Fruit fly (Drosophila melanogaster) whole organism, embryonic: ENCODE data around the gene CG6766.

Experiments
- Atf-2 ChIP-seq: fragments of 200-800 bp; sonication (Bioruptor generic); optimal IDR thresholded peaks from 2 replicates; lab custom pipeline; 2016; ENCODE audit warnings: missing biosample characterization, missing genetic modification characterization
- Bgb ChIP-seq: fragments of 200-800 bp; sonication (Bioruptor generic); IDR thresholded peaks from 2 replicates; pipeline ENCODE4 v1.3.6; 2022; ENCODE audit warnings: missing biosample characterization, missing genetic modification characterization; ENCODE audit not compliant: partially characterized antibody
- CG10147 ChIP-seq: fragments of 200-800 bp; sonication (Bioruptor generic); optimal IDR thresholded peaks from 2 replicates; lab custom pipeline; 2019; ENCODE audit warnings: missing biosample characterization, mild to moderate bottlenecking, missing genetic modification characterization, moderate library complexity
- CG12659 ChIP-seq: fragments of 200-800 bp; sonication (Bioruptor generic); optimal IDR thresholded peaks from 3 replicates; lab custom pipeline; 2017; ENCODE audit warnings: mild to moderate bottlenecking, missing biosample characterization, missing genetic modification reagents, missing genetic modification characterization
- CG14014 ChIP-seq: fragments of 200-800 bp; sonication (Bioruptor generic); IDR thresholded peaks from 2 replicates; pipeline ENCODE4 v1.3.6; 2022; ENCODE audit warnings: missing biosample characterization, missing genetic modification characterization
- CG15514 ChIP-seq: fragments of 200-800 bp; sonication (Bioruptor generic); optimal IDR thresholded peaks from 3 replicates; lab custom pipeline; 2017; ENCODE audit warnings: missing biosample characterization, missing genetic modification characterization, mild to moderate bottlenecking, moderate library complexity, missing genetic modification reagents
- CG1603 ChIP-seq: fragments of 200-800 bp; sonication (Bioruptor generic); optimal IDR thresholded peaks from 2 replicates; lab custom pipeline; 2019; ENCODE audit warnings: missing biosample characterization, mild to moderate bottlenecking, missing genetic modification characterization, moderate library complexity
- CG16779 ChIP-seq: fragments of 200-800 bp; sonication (Bioruptor generic); IDR thresholded peaks from 2 replicates; pipeline ENCODE4 v1.3.6; 2022; ENCODE audit warnings: missing biosample characterization, missing genetic modification characterization
- CG2202 ChIP-seq: fragments of 200-800 bp; sonication (Bioruptor generic); optimal IDR thresholded peaks from 2 replicates; lab custom pipeline; 2018; ENCODE audit warnings: missing biosample characterization, mild to moderate bottlenecking, missing genetic modification characterization
- CG3281 ChIP-seq: fragments of 200-800 bp; sonication (Bioruptor generic); optimal IDR thresholded peaks from 3 replicates; lab custom pipeline; 2017; ENCODE audit warnings: missing biosample characterization, mild to moderate bottlenecking, missing genetic modification characterization
- CG34376 ChIP-seq: fragments of 200-800 bp; sonication (Bioruptor generic); optimal IDR thresholded peaks from 2 replicates; lab custom pipeline; 2018; ENCODE audit warnings: missing biosample characterization, mild to moderate bottlenecking, missing genetic modification characterization
- CG3838 ChIP-seq: fragments of 200-800 bp; sonication (Bioruptor generic); optimal IDR thresholded peaks from 3 replicates; lab custom pipeline; 2016; ENCODE audit warnings: missing biosample characterization, missing genetic modification characterization
- CG4730 ChIP-seq: fragments of 200-800 bp; sonication (Bioruptor generic); IDR thresholded peaks from 2 replicates; pipeline ENCODE4 v1.3.6; 2022; ENCODE audit warnings: missing biosample characterization, missing genetic modification characterization
- CG4820 ChIP-seq: fragments of 200-800 bp; sonication (Bioruptor generic); optimal IDR thresholded peaks from 3 replicates; lab custom pipeline; 2016; ENCODE audit warnings: missing biosample characterization, missing genetic modification characterization
- CG6765 ChIP-seq: fragments of 200-800 bp; sonication (Bioruptor generic); optimal IDR thresholded peaks from 3 replicates; lab custom pipeline; 2017; ENCODE audit warnings: missing biosample characterization, mild to moderate bottlenecking, missing genetic modification characterization
- CG7928 ChIP-seq: fragments of 200-800 bp; sonication (Bioruptor generic); optimal IDR thresholded peaks from 2 replicates; lab custom pipeline; 2017; ENCODE audit warnings: missing biosample characterization, mild to moderate bottlenecking, missing genetic modification characterization
- CG8359 ChIP-seq: fragments of 200-800 bp; sonication (Bioruptor generic); optimal IDR thresholded peaks from 2 replicates; lab custom pipeline; 2017; ENCODE audit warnings: missing biosample characterization, mild to moderate bottlenecking, missing genetic modification characterization, borderline replicate concordance
- CG8478 ChIP-seq: fragments of >200 bp; optimal IDR thresholded peaks from 2 replicates; lab custom pipeline; 2018
- CG8924 ChIP-seq: fragments of 200-800 bp; optimal IDR thresholded peaks from 3 replicates; lab custom pipeline; 2019; ENCODE audit warnings: missing biosample characterization, mild to moderate bottlenecking, missing genetic modification characterization, moderate library complexity
- Dp ChIP-seq: fragments of 200-800 bp; sonication (Bioruptor generic); optimal IDR thresholded peaks from 2 replicates; lab custom pipeline; 2018; ENCODE audit warnings: missing biosample characterization, mild to moderate bottlenecking, missing genetic modification characterization, moderate library complexity
- Eip74EF ChIP-seq, 2 experiments: fragments of 200-800 bp in 1 of 2; fragments of >200 bp in 1 of 2; sonication (Bioruptor generic) in 1 of 2; optimal IDR thresholded peaks; 2 replicates each; lab custom pipeline; 2017 to 2019; ENCODE audit warnings: missing biosample characterization in 2 of 2, missing genetic modification characterization in 2 of 2, mild to moderate bottlenecking in 1 of 2, moderate library complexity in 1 of 2
- MTF-1 ChIP-seq: fragments of 200-800 bp; sonication (Bioruptor generic); optimal IDR thresholded peaks from 2 replicates; lab custom pipeline; 2018; ENCODE audit warnings: missing biosample characterization, mild to moderate bottlenecking, missing genetic modification characterization, borderline replicate concordance
- Ptx1 ChIP-seq: fragments of 200-800 bp; sonication (Bioruptor generic); IDR thresholded peaks from 2 replicates; pipeline ENCODE4 v1.3.6; 2022; ENCODE audit warnings: missing biosample characterization, missing genetic modification characterization
- Usf ChIP-seq: fragments of 200-800 bp; sonication (Bioruptor generic); optimal IDR thresholded peaks from 2 replicates; lab custom pipeline; 2017; ENCODE audit warnings: missing genotype, missing biosample characterization, missing genetic modification characterization
- Vsx1 ChIP-seq: fragments of 200-800 bp; sonication (Bioruptor generic); optimal IDR thresholded peaks from 2 replicates; lab custom pipeline; 2017; ENCODE audit warnings: missing biosample characterization, mild to moderate bottlenecking, missing genetic modification characterization, missing genetic modification reagents
- chinmo ChIP-seq: fragments of 200-800 bp; sonication (Bioruptor generic); IDR thresholded peaks from 4 replicates; pipeline ENCODE4 v1.3.6; 2022; ENCODE audit warnings: missing biosample characterization, missing genetic modification characterization; ENCODE audit not compliant: partially characterized antibody
- danr ChIP-seq: fragments of 200-800 bp; sonication (Bioruptor generic); IDR thresholded peaks from 2 replicates; pipeline ENCODE4 v1.3.6; 2022; ENCODE audit warnings: missing biosample characterization, missing genetic modification characterization
- dimm ChIP-seq: fragments of 200-800 bp; sonication (Bioruptor generic); IDR thresholded peaks from 2 replicates; pipeline ENCODE4 v1.3.6; 2022; ENCODE audit warnings: missing biosample characterization, missing genetic modification characterization
- ems ChIP-seq: fragments of 200-800 bp; sonication (Bioruptor generic); optimal IDR thresholded peaks from 3 replicates; lab custom pipeline; 2016; ENCODE audit warnings: missing biosample characterization, missing genetic modification characterization
- eyg ChIP-seq: fragments of 200-800 bp; sonication (Bioruptor generic); optimal IDR thresholded peaks from 3 replicates; lab custom pipeline; 2016; ENCODE audit warnings: missing biosample characterization, missing genetic modification characterization
- fd102C ChIP-seq: fragments of 200-800 bp; sonication (Bioruptor generic); optimal IDR thresholded peaks from 2 replicates; lab custom pipeline; 2018; ENCODE audit warnings: missing biosample characterization, mild to moderate bottlenecking, missing genetic modification characterization, moderate library complexity
- fd64A ChIP-seq: fragments of 200-800 bp; sonication (Bioruptor generic); optimal IDR thresholded peaks from 3 replicates; lab custom pipeline; 2018; ENCODE audit warnings: missing biosample characterization, mild to moderate bottlenecking, missing genetic modification characterization
- grau ChIP-seq: fragments of 200-800 bp; optimal IDR thresholded peaks from 3 replicates; lab custom pipeline; 2019; ENCODE audit warnings: missing biosample characterization, mild to moderate bottlenecking, missing genetic modification characterization, moderate library complexity
- her ChIP-seq: fragments of 200-800 bp; sonication (Bioruptor generic); optimal IDR thresholded peaks from 2 replicates; lab custom pipeline; 2016; ENCODE audit warnings: missing biosample characterization, missing genetic modification characterization
- jigr1 ChIP-seq: fragments of 200-800 bp; sonication (Bioruptor generic); IDR thresholded peaks from 3 replicates; pipeline ENCODE4 v1.3.6; 2022; ENCODE audit warnings: missing biosample characterization, missing genetic modification characterization
- jing ChIP-seq: fragments of 200-800 bp; sonication (Bioruptor generic); optimal IDR thresholded peaks from 2 replicates; lab custom pipeline; 2018; ENCODE audit warnings: missing biosample characterization, mild to moderate bottlenecking, missing genetic modification characterization
- lilli ChIP-seq: fragments of 200-800 bp; sonication (Bioruptor generic); optimal IDR thresholded peaks from 3 replicates; lab custom pipeline; 2016; ENCODE audit warnings: missing biosample characterization, missing genetic modification characterization
- maf-S ChIP-seq: fragments of 200-800 bp; sonication (Bioruptor generic); optimal IDR thresholded peaks from 2 replicates; lab custom pipeline; 2016; ENCODE audit warnings: missing biosample characterization, missing genetic modification characterization
- nerfin-2 ChIP-seq: fragments of 200-800 bp; sonication (Bioruptor generic); IDR thresholded peaks from 2 replicates; pipeline ENCODE4 v1.3.6; 2022; ENCODE audit warnings: missing biosample characterization, missing genetic modification characterization; ENCODE audit not compliant: partially characterized antibody
- pho ChIP-seq: fragments of 200-800 bp; sonication (Bioruptor generic); optimal IDR thresholded peaks from 2 replicates; lab custom pipeline; 2016; ENCODE audit warnings: missing biosample characterization, missing genetic modification characterization
- pros ChIP-seq: fragments of 200-800 bp; sonication (Bioruptor generic); optimal IDR thresholded peaks from 3 replicates; lab custom pipeline; 2019; ENCODE audit warnings: missing biosample characterization, mild to moderate bottlenecking, missing genetic modification characterization, moderate library complexity
- ro ChIP-seq: fragments of 200-800 bp; sonication (Bioruptor generic); IDR thresholded peaks from 2 replicates; pipeline ENCODE4 v1.3.6; 2022; ENCODE audit warnings: missing biosample characterization, missing genetic modification characterization
- seq ChIP-seq: fragments of 200-800 bp; sonication (Bioruptor generic); IDR thresholded peaks from 2 replicates; pipeline ENCODE4 v1.3.6; 2022; ENCODE audit warnings: missing biosample characterization, missing genetic modification characterization
- sob ChIP-seq: fragments of 200-800 bp; sonication (Bioruptor generic); IDR thresholded peaks from 2 replicates; pipeline ENCODE4 v1.3.6; 2022; ENCODE audit warnings: missing biosample characterization, missing genetic modification characterization
- ssp ChIP-seq: fragments of 200-800 bp; sonication (Bioruptor generic); IDR thresholded peaks from 2 replicates; pipeline ENCODE4 v1.3.6; 2022; ENCODE audit warnings: missing biosample characterization, missing genetic modification characterization
- twi ChIP-seq: fragments of 200-800 bp; optimal IDR thresholded peaks from 2 replicates; lab custom pipeline; 2019; ENCODE audit warnings: missing biosample characterization, mild to moderate bottlenecking, missing genetic modification characterization, moderate library complexity
- unpg ChIP-seq: fragments of 200-800 bp; sonication (Bioruptor generic); optimal IDR thresholded peaks from 3 replicates; lab custom pipeline; 2018; ENCODE audit warnings: missing biosample characterization, mild to moderate bottlenecking, missing genetic modification characterization, moderate library complexity
- vnd ChIP-seq: fragments of 200-800 bp; sonication (Bioruptor generic); IDR thresholded peaks from 3 replicates; pipeline ENCODE4 v1.3.6; 2022; ENCODE audit warnings: missing biosample characterization, missing genetic modification characterization; ENCODE audit not compliant: partially characterized antibody

Gene CG6766

DNA sequence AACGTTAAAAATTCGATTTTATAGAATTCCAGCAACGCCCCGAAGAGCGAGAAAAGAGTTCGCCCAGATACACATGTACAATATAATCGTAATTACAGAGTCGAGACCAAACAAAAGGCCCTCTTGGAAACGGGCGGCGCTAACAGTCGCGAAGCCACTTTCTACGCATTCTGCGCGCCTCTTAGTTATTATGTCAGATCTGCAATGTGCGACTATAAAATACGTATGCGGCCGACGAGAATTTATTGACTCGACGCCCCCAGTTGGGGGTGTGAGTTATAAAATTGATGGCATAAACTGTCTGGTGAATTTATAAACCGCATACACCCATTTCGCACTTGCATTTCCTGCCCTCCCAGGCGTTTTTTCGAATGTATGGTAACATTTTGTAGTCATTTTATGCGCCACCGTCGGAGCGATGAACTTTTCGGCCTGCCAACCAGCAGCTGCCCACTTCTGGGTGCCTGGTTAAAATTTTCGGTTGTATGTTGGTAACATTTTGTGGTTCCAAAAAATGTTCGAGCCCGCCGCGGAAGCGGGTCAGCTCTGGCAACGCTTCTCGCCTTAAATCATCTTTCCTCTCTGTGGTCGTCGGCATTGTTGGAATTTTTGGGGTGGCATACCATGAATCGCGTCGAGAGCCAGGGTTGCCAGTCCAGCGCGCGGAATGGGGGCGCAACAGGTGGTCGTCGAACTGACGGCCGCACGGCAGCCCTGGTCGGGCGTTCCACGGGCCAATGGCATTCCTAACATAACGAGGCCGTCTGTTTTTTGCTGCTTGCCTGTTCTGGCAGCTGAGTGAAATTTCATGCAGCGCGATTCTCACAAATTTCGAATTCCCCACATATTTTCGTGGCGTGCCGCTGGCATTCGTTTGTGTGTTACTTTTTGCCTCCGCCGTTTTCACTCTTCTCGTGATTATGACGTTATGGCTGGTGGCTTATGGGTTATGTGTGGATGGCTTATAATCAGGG lies 28.5 kb downstream of the CG6766 start (continued):
- TF ChIP-seq CG10147 (GFP tag; lab: Kevin White, UChicago) (no peak), CG4820 (GFP tag; lab: Kevin White, UChicago) (peak; percentile 54), Dp (GFP tag; lab: Kevin White, UChicago) (peak; percentile 41), Bgb (GFP tag; lab: Robert Waterston, UW) (no peak), chinmo (GFP tag; lab: Robert Waterston, UW) (no peak), Atf-2 (GFP tag; lab: Kevin White, UChicago) (peak; percentile 57), dimm (no peak), lilli (GFP tag; lab: Kevin White, UChicago) (peak; percentile 86), Usf (GFP tag; lab: Kevin White, UChicago) (peak; percentile 30), her (GFP tag; lab: Kevin White, UChicago) (peak; percentile 85), CG15514 (GFP tag; lab: Kevin White, UChicago) (peak; percentile 94), CG12659 (GFP tag; lab: Kevin White, UChicago) (peak; percentile 74), twi (peak; percentile 25), grau (tag; lab: Kevin White, UChicago) (peak; percentile 72), jing (GFP tag; lab: Kevin White, UChicago) (no peak), maf-S (GFP tag; lab: Kevin White, UChicago) (peak; percentile 71), fd102C (GFP tag; lab: Kevin White, UChicago) (peak; percentile 34), ems (peak; percentile 74), ssp (no peak), CG6765 (GFP tag; lab: Kevin White, UChicago) (peak; percentile 86), CG8359 (GFP tag; lab: Kevin White, UChicago) (peak; percentile 35), eyg (GFP tag; lab: Kevin White, UChicago) (peak; percentile 57), sob (GFP tag; lab: Robert Waterston, UW) (no peak), nerfin-2 (no peak), pho (GFP tag; lab: Kevin White, UChicago) (peak; percentile 78), CG1603 (peak; percentile 80), MTF-1 (GFP tag; lab: Kevin White, UChicago) (peak; percentile 86), Eip74EF (GFP tag; optimal IDR thresholded peaks at IDR 0.05; lab: Kevin White, UChicago) (peak in 1 of 2 experiments; percentile 93), fd64A (peak; percentile 52), CG2202 (peak; percentile 24), CG34376 (GFP tag; lab: Kevin White, UChicago) (peak; percentile 82), unpg (GFP tag; lab: Kevin White, UChicago) (peak; percentile 57), seq (GFP tag; lab: Robert Waterston, UW) (no peak), CG16779 (GFP tag; lab: Robert Waterston, UW) (no peak), ro (GFP tag; lab: Robert Waterston, UW) (no peak), Ptx1 (GFP tag; lab: Robert Waterston, UW) (no peak), CG8924 (tag; lab: Kevin White, UChicago) (peak; percentile 67), CG4730 (GFP tag; lab: Robert Waterston, UW) (no peak), danr (GFP tag; lab: Robert Waterston, UW) (no peak), pros (GFP tag; lab: Kevin White, UChicago) (peak; percentile 72), CG14014 (GFP tag; lab: Robert Waterston, UW) (no peak), CG8478 (lab: Kevin White, UChicago) (no peak), CG3281 (GFP tag; lab: Kevin White, UChicago) (peak; percentile 62), CG7928 (GFP tag; lab: Kevin White, UChicago) (no peak), jigr1 (GFP tag; lab: Robert Waterston, UW) (no peak), Vsx1 (peak; percentile 51), CG3838 (GFP tag; lab: Kevin White, UChicago) (peak; percentile 46), vnd (GFP tag; lab: Robert Waterston, UW) (no peak)
